Fruit fly (Drosophila melanogaster): ENCODE measurements around the gene CG10853.

DNA sequence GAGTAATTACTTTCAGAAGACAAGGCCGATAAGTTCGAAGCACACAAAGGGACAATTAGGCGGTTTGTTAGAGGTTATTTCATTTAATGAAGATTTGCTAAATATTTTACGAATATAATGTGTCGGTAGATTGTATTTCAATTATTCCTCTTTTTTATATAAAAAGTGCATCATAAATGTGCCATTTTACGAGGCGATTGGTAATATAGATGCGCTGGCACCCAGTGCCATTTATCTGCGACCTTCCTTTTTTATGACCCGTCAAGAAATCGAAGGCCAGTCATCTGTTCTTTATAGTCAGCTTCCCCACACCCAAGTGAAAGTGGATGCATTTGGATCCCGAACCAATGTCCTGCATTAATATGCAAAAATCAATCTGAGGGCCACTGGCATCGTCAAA, 20.2 kb upstream of the CG10853 start:
- TF ChIP-seq EcR (GFP tag; optimal IDR thresholded peaks at IDR 0.05) (no peak), CG8478 (optimal IDR thresholded peaks at IDR 0.05) (no peak), usp (GFP tag; optimal IDR thresholded peaks at IDR 0.05) (no peak), pan (optimal IDR thresholded peaks at IDR 0.05) (no peak)

All from whole organism.